Worm (Caenorhabditis elegans): Measurements from ENCODE around the gene gnrr-3.
A peak's percentile ranks its signal among the peaks of the same experiment; 100 is the strongest.

gnrr-3 gene

ce11 chrX:10026347-10026746 lies 22.9 kb upstream of the gnrr-3 start (continued):
- no peak for TF ChIP-seq hlh-4 (tag; optimal IDR thresholded peaks at IDR 0.05)
- peak; percentile 50 for TF ChIP-seq fkh-8 (tag; optimal IDR thresholded peaks at IDR 0.05)
- TF ChIP-seq fos-1 (tag; optimal IDR thresholded peaks at IDR 0.05), result peak; percentile 23
- no peak for TF ChIP-seq unc-62 (GFP tag; optimal IDR thresholded peaks at IDR 0.05)
- no peak for TF ChIP-seq unc-86 (tag; optimal IDR thresholded peaks at IDR 0.05)
- no peak for TF ChIP-seq elt-2 (tag; optimal IDR thresholded peaks at IDR 0.05)
- TF ChIP-seq lin-13 (GFP tag; optimal IDR thresholded peaks at IDR 0.05), result no peak
- TF ChIP-seq ztf-11 (tag; optimal IDR thresholded peaks at IDR 0.05), result no peak
- peak; percentile 42 for TF ChIP-seq rnt-1 (tag; optimal IDR thresholded peaks at IDR 0.05)
- TF ChIP-seq tbx-2 (tag; optimal IDR thresholded peaks at IDR 0.05), result peak; percentile 4
- peak; percentile 24 to 47 for TF ChIP-seq lin-35 (GFP tag; optimal IDR thresholded peaks at IDR 0.05)
- no peak for TF ChIP-seq pqm-1 (tag; optimal IDR thresholded peaks at IDR 0.05)
- TF ChIP-seq blmp-1 (tag; optimal IDR thresholded peaks at IDR 0.05), result peak; percentile 92
- peak; percentile 49 for TF ChIP-seq nhr-47 (tag; optimal IDR thresholded peaks at IDR 0.05)
- no peak for TF ChIP-seq aly-2 (tag; optimal IDR thresholded peaks at IDR 0.05)
- peak; percentile 48 for TF ChIP-seq nhr-77 (tag; optimal IDR thresholded peaks at IDR 0.05)
- peak; percentile 18 to 42 for TF ChIP-seq efl-1 (optimal IDR thresholded peaks at IDR 0.05)
- TF ChIP-seq efl-1 (GFP tag; optimal IDR thresholded peaks at IDR 0.05 in 1 of 2), result peak in 1 of 2 experiments; percentile 81
- no peak for TF ChIP-seq egl-13 (tag; optimal IDR thresholded peaks at IDR 0.05)
- peak in 3 of 6 experiments; percentile 41 to 65 (median 64) for TF ChIP-seq elt-3 (tag; optimal IDR thresholded peaks at IDR 0.05)

DNA sequence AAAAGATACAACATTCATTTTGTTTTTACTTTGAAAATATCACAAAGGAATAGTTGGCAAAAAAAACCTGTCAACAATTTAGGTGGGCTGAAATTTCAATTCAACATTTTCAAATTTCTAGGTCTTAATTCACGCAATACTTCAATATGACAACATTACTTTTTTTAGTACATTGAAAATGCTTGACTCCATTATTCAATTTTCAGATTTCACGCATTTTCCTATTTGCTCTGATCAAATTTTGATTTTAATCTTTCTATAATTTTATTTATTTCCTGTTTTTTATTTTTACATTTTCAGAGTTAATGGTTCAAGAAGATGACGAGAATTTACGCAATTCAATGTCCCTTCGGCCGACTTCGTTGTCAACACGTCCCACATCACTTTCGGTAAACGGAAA lies 21.7 kb upstream of the gnrr-3 start, which contains the start of gene mkk-4:
TSS of gene mkk-4 (plus strand) at position 301 of the 400 bp plus-strand sequence.
- TF ChIP-seq nhr-76 (tag; optimal IDR thresholded peaks at IDR 0.05) (no peak), swsn-7 (tag; optimal IDR thresholded peaks at IDR 0.05) (no peak), unc-130 (tag; optimal IDR thresholded peaks at IDR 0.05) (no peak), isw-1 (GFP tag; IDR thresholded peaks at IDR 0.05) (no peak), unc-98 (GFP tag; IDR thresholded peaks at IDR 0.05) (no peak), mdl-1 (tag; optimal IDR thresholded peaks at IDR 0.05) (no peak), nhr-90 (tag; optimal IDR thresholded peaks at IDR 0.05; ENCODE audit: poor library complexity) (no peak), Y116A8C.19 (tag; optimal IDR thresholded peaks at IDR 0.05; ENCODE audit: borderline replicate concordance) (no peak), mef-2 (tag; optimal IDR thresholded peaks at IDR 0.05) (no peak), sup-37 (GFP tag; optimal IDR thresholded peaks at IDR 0.05) (no peak)

- TF ChIP-seq efl-1 (optimal IDR thresholded peaks at IDR 0.05) (no peak), efl-1 (GFP tag; optimal IDR thresholded peaks at IDR 0.05 in 1 of 2) (peak in 1 of 2 experiments; percentile 55), elt-2 (tag; optimal IDR thresholded peaks at IDR 0.05) (peak; percentile 31), lir-3 (tag; optimal IDR thresholded peaks at IDR 0.05; ENCODE audit: poor library complexity) (no peak), ceh-82 (tag; optimal IDR thresholded peaks at IDR 0.05) (no peak), ceh-88 (GFP tag; IDR thresholded peaks at IDR 0.05) (no peak), nhr-28 (tag; optimal IDR thresholded peaks at IDR 0.05) (no peak)
Observed at ce11 chrX:10030836-10031235, 18.4 kb upstream of the gnrr-3 start, which contains the start of gene sek-6. TSS of gene sek-6 (plus strand) at chrX:10031150.

DNA sequence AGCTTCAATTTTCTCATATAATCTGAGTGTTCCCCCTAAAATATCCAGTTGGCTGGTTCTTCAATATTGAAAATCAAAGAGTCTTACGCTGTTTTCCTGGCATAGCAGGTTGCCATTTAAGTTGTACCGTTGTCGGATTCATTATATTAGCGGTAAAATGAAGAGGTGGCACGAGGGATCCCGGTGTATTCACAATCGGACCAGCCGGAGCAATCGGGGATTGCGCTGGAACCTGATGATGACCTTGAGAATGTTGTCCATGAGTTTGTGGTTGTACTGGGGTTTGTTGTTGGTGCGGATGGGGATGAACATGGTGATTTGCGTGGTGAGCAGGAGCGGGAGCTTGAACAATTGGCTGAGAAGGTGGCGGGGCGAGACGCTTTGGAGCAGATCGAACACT lies 4.8 kb upstream of the gnrr-3 start:
- no peak for TF ChIP-seq mdl-1 (tag; optimal IDR thresholded peaks at IDR 0.05)
- TF ChIP-seq elt-2 (tag; optimal IDR thresholded peaks at IDR 0.05), result no peak
- no peak for TF ChIP-seq ces-1 (GFP tag; optimal IDR thresholded peaks at IDR 0.05)
- TF ChIP-seq unc-30 (tag; optimal IDR thresholded peaks at IDR 0.05), result no peak
- no peak for TF ChIP-seq nhr-84 (tag; optimal IDR thresholded peaks at IDR 0.05)
- TF ChIP-seq nhr-19 (GFP tag; conservative IDR thresholded peaks at IDR 0.05), result no peak
- TF ChIP-seq lin-15B (tag; optimal IDR thresholded peaks at IDR 0.05), result no peak
- no peak for TF ChIP-seq jun-1 (tag; optimal IDR thresholded peaks at IDR 0.05)
- no peak for TF ChIP-seq swsn-7 (tag; optimal IDR thresholded peaks at IDR 0.05)
- TF ChIP-seq nhr-71 (tag; optimal IDR thresholded peaks at IDR 0.05), result no peak
- TF ChIP-seq nhr-20 (tag; optimal IDR thresholded peaks at IDR 0.05), result no peak
- no peak for TF ChIP-seq C04F5.9 (tag; optimal IDR thresholded peaks at IDR 0.05)
- no peak for TF ChIP-seq nhr-47 (tag; optimal IDR thresholded peaks at IDR 0.05)
- TF ChIP-seq elt-3 (tag; optimal IDR thresholded peaks at IDR 0.05), result no peak
- no peak for TF ChIP-seq snpc-4 (tag; optimal IDR thresholded peaks at IDR 0.05)
- TF ChIP-seq pag-3 (tag; optimal IDR thresholded peaks at IDR 0.05; ENCODE audit: borderline replicate concordance, insufficient read depth), result no peak
- no peak for TF ChIP-seq nhr-237 (tag; optimal IDR thresholded peaks at IDR 0.05)
- TF ChIP-seq fkh-4 (tag; optimal IDR thresholded peaks at IDR 0.05; ENCODE audit: borderline replicate concordance), result no peak
- no peak for TF ChIP-seq C34B4.2 (tag; optimal IDR thresholded peaks at IDR 0.05)
- no peak for TF ChIP-seq egl-13 (tag; optimal IDR thresholded peaks at IDR 0.05)

Data from whole organism, L1 larva.